Fruit fly (Drosophila melanogaster) S2 (cell line): ENCODE data around the gene CG5768.

Experiments
- CG8478 ChIP-seq: fragments of >200 bp; optimal IDR thresholded peaks from 2 replicates; lab custom pipeline; 2018
- CTCF ChIP-seq, 2 experiments: fragments of >200 bp; optimal IDR thresholded peaks; 2 replicates each; lab custom pipeline; 2018

CG5768 gene

dm6 chr3R:24390239-24390638 lies at the start of gene CG5768, which contains the start of gene CG13615:
Gene CG5768 (minus strand): TSS chr3R:24390339.
Gene CG13615 (plus strand): TSS chr3R:24390518.
- no peak for TF ChIP-seq CG8478 (lab: Kevin White, UChicago)
- no peak for TF ChIP-seq CTCF (optimal IDR thresholded peaks at IDR 0.05; lab: Kevin White, UChicago)

DNA sequence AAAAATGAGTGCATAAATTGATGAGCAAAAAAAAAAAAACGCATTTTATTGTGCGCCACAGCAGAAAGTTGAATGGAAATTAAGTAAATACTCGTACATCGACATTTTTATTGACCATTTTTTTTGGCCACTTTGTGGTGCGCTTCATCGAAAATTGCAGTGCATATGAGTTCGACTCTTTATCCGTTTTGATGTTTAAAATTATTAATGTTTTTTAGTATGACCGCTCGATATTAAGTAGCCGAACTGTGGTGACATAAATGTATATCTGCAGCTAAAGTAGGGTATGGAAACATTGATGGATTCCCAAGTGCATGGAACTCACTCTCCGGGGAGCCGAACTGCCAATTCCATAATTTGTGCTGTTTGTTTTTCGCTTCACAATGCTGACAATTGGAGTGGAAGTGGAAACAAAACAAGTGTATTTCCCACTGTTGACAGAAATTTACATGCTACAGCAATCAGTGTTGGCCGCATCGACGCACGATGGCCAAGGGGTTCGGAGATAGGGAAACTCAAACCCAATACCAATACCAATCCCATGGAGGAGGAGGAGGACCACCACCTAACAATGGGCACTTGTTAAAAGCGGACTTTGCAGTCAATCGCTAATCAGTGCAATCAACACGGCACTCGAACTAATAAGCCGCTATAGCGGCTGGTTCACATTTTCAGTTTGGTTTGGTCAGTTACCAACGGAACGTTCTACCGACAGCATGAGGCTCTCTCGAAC lies 2.2 kb upstream of the CG5768 start, which contains the start of gene CG13616:
Gene CG13616, plus strand, starts transcription at position 683 of the 733 bp plus-strand sequence.
- TF ChIP-seq CG8478 (lab: Kevin White, UChicago) (no peak), CTCF (optimal IDR thresholded peaks at IDR 0.05; lab: Kevin White, UChicago) (no peak)

DNA sequence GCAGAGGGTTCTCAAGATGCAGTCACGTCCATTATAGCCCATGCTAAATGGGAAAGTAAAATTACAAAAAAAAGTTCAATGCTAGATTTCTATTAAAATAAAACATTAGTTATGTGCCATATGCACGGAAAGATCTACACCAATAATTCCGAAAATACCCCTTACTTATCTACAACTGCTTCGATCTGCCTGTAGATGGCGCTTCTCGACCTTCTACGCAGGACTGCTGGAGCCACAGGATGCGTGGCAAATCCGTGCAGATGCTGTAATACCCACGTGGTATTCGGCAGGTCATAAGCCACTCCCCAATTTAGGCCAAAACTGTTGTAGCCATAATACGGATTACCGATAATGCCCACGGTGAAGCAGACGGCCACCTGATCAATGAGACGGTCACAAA lies 3.7 kb downstream of the CG5768 start:
- TF ChIP-seq CG8478 (lab: Kevin White, UChicago) (no peak), CTCF (optimal IDR thresholded peaks at IDR 0.05; lab: Kevin White, UChicago) (peak; percentile 68 to 71)

- TF ChIP-seq CG8478 (lab: Kevin White, UChicago) (no peak), CTCF (optimal IDR thresholded peaks at IDR 0.05; lab: Kevin White, UChicago) (no peak)
These were observed 5.2 kb downstream of the CG5768 start, which contains the start of gene CG17780 for dm6 chr3R:24384952-24385351. Gene CG17780 (minus strand): TSS chr3R:24385052.

- no peak for TF ChIP-seq CG8478 (lab: Kevin White, UChicago)
- TF ChIP-seq CTCF (optimal IDR thresholded peaks at IDR 0.05; lab: Kevin White, UChicago), result no peak
These were observed 13.6 kb downstream of the CG5768 start, which contains the start of gene CG33342 for dm6 chr3R:24376565-24376964. Gene CG33342 (plus strand): TSS chr3R:24376865.

- TF ChIP-seq CG8478 (lab: Kevin White, UChicago) (no peak), CTCF (optimal IDR thresholded peaks at IDR 0.05; lab: Kevin White, UChicago) (no peak)
These were observed 14.6 kb downstream of the CG5768 start, which contains the start of gene CG17781 for dm6 chr3R:24375561-24375960. Gene CG17781 (minus strand): TSS chr3R:24375661.

DNA sequence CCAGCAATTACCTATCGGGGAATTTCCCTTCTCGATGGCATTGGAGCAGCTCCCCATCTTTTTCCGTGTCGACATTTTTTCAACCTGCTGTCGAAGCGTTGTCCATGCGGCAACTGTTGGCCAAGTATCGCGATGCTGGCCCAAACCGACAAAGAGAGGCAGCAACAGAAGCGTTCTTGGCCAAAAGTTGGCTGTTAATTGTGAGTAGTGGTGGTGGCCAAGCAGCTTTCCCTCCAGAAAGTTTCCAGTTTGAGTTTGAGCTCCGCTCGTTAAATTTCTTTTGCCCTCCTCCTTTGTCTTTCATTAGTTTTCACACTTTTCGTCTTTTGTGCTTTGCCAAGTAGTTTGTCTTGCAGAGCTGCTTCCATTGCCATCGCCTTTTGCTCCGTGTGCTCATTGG lies 17.5 kb downstream of the CG5768 start, which contains the start of gene CG17782:
Gene CG17782, minus strand, starts transcription at position 101 of the 400 bp plus-strand sequence.
- TF ChIP-seq CTCF (optimal IDR thresholded peaks at IDR 0.05; lab: Kevin White, UChicago) (no peak), CG8478 (lab: Kevin White, UChicago) (no peak)

DNA sequence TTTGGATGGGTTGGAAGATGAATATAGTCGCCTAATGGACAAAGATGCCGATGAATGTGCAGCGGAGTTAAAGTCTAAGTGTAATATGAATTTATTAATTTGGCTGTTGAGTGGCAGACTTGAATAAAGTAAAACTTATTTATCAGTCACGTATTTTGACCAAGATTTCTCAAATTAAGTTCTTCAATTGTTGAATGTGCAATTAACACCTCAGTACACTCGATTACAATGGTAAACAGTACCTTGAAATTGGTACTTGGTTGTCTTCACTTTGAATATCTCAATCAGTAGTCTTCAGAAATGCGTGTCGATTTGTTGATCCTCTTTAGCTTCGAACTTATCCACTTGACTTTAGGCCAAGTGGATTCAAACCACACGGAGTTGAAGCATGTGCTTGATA lies 20.9 kb downstream of the CG5768 start, which contains the start of gene CG13614:
Gene CG13614, plus strand, starts transcription at position 301 of the 400 bp plus-strand sequence.
- no peak for TF ChIP-seq CTCF (optimal IDR thresholded peaks at IDR 0.05; lab: Kevin White, UChicago)
- no peak for TF ChIP-seq CG8478 (lab: Kevin White, UChicago)

- no peak for TF ChIP-seq CTCF (optimal IDR thresholded peaks at IDR 0.05; lab: Kevin White, UChicago)
- TF ChIP-seq CG8478 (lab: Kevin White, UChicago), result no peak
These were observed 22.1 kb downstream of the CG5768 start, which contains the start of the genes CG42812 and CG33341 for dm6 chr3R:24368064-24368463. Gene CG42812 (minus strand): TSS chr3R:24368164. Gene CG33341 (plus strand): TSS chr3R:24368358.

- no peak for TF ChIP-seq CTCF (optimal IDR thresholded peaks at IDR 0.05; lab: Kevin White, UChicago)
- TF ChIP-seq CG8478 (lab: Kevin White, UChicago), result no peak
These were observed 23.0 kb downstream of the CG5768 start, which contains the start of gene CG42811 for dm6 chr3R:24367120-24367519. Gene CG42811 (minus strand): TSS chr3R:24367220.

- no peak for TF ChIP-seq CG8478 (lab: Kevin White, UChicago)
- TF ChIP-seq CTCF (optimal IDR thresholded peaks at IDR 0.05; lab: Kevin White, UChicago), result no peak
These were observed 25.1 kb downstream of the CG5768 start, which contains the start of the genes CG17784 and CG13613 for dm6 chr3R:24364880-24365604. Gene CG17784 (minus strand): TSS chr3R:24364980. Gene CG13613 (plus strand): TSS chr3R:24365554.

- TF ChIP-seq CTCF (optimal IDR thresholded peaks at IDR 0.05; lab: Kevin White, UChicago), result no peak
These were observed 27.3 kb downstream of the CG5768 start, which contains the start of gene CG33340 for dm6 chr3R:24362838-24363237. Gene CG33340 (plus strand): TSS chr3R:24363138.

DNA sequence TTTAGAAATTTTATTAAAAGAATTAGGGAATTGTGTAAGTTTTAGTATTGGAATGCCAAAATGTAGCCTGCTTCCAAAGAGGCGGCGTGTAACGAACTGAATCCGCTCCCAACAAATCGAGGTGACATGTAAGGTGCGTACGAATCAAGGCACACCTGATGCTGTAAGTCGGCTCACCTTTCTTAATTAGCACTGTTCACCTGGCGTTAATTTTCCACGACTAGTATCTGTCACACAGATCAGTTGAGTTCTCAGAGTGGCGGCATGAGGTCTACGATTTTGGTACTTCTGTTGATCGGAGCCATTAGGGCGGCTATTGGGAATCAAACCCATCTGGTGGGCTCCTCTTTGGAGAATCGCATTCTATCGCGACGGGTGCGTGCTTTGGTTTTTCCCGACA lies 28.6 kb downstream of the CG5768 start, which contains the start of the genes CG5762 and CG33339:
Gene CG5762, minus strand, starts transcription at position 101 of the 400 bp plus-strand sequence.
Gene CG33339, plus strand, starts transcription at position 265 of the 400 bp plus-strand sequence.
- TF ChIP-seq CTCF (optimal IDR thresholded peaks at IDR 0.05; lab: Kevin White, UChicago) (no peak), CG8478 (lab: Kevin White, UChicago) (no peak)

DNA sequence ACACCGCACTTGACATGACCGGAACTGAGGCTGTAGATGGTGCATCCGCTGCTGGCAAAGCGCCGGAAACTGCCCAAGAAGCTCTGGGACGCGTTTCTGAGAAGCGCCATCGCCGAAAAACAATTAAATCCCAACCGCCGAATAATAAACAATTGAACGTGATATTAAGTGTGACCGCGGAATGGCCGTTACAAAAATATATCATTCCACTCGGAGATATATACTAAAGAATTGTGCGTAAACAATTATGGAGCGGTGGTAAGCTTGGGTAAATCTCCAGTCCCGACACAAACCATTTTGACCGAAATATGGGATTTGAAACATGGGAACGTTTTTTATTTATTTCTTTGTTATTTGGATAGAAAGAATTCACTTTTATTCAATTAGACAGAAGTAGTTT lies 30.2 kb downstream of the CG5768 start, which contains the start of gene CG18528:
Gene CG18528, minus strand, starts transcription at position 188 of the 400 bp plus-strand sequence.
- peak; percentile 16 to 64 for TF ChIP-seq CTCF (optimal IDR thresholded peaks at IDR 0.05; lab: Kevin White, UChicago)
- no peak for TF ChIP-seq CG8478 (lab: Kevin White, UChicago)
